Fruit fly (Drosophila melanogaster): ENCODE measurements around the gene Chsy.

Chsy gene

dm6 chrX:15622970-15623402 lies 29.7 kb upstream of the Chsy start (continued):
- TF ChIP-seq Max (GFP tag; optimal IDR thresholded peaks at IDR 0.05) (no peak), CG9797 (GFP tag; optimal IDR thresholded peaks at IDR 0.05) (no peak), dan (GFP tag; IDR thresholded peaks at IDR 0.05) (no peak), Hand (GFP tag; optimal IDR thresholded peaks at IDR 0.05) (peak; percentile 29), CG2116 (GFP tag; optimal IDR thresholded peaks at IDR 0.05) (no peak), CG7271 (tag; optimal IDR thresholded peaks at IDR 0.05) (no peak), CG12219 (GFP tag; optimal IDR thresholded peaks at IDR 0.05) (peak; percentile 75), twi (tag; optimal IDR thresholded peaks at IDR 0.05) (no peak), ttk (GFP tag; IDR thresholded peaks at IDR 0.05) (peak; percentile 90), CG18619 (GFP tag; optimal IDR thresholded peaks at IDR 0.05) (peak; percentile 40), Bgb (GFP tag; IDR thresholded peaks at IDR 0.05; ENCODE audit: partially characterized antibody) (no peak), ham (GFP tag; IDR thresholded peaks at IDR 0.05) (no peak; the same call in 1 of the 2 replicates), Dip2 (GFP tag; IDR thresholded peaks at IDR 0.05) (no peak), CG1602 (GFP tag; optimal IDR thresholded peaks at IDR 0.05) (peak; percentile 53), lmd (GFP tag; IDR thresholded peaks at IDR 0.05) (peak; percentile 92), p53 (GFP tag; optimal IDR thresholded peaks at IDR 0.05) (peak; percentile 53), Tbp (GFP tag; optimal IDR thresholded peaks at IDR 0.05) (no peak), Myb (GFP tag; optimal IDR thresholded peaks at IDR 0.05) (peak; percentile 50), CG15514 (GFP tag; optimal IDR thresholded peaks at IDR 0.05) (peak; percentile 54), nerfin-1 (tag; optimal IDR thresholded peaks at IDR 0.05) (peak; percentile 53), CG11398 (GFP tag; optimal IDR thresholded peaks at IDR 0.05) (peak; percentile 42), fd3F (GFP tag; optimal IDR thresholded peaks at IDR 0.05) (peak; percentile 68), zen2 (GFP tag; IDR thresholded peaks at IDR 0.05; ENCODE audit: partially characterized antibody) (no peak), Lpt (GFP tag; optimal IDR thresholded peaks at IDR 0.05) (no peak), CG1792 (GFP tag; optimal IDR thresholded peaks at IDR 0.05) (peak; percentile 68), ab (GFP tag; optimal IDR thresholded peaks at IDR 0.05) (no peak), Gsc (GFP tag; IDR thresholded peaks at IDR 0.05) (peak; percentile 42; the same call in 1 of the 2 replicates), CG12769 (tag; optimal IDR thresholded peaks at IDR 0.05) (peak; percentile 89), lab (GFP tag; optimal IDR thresholded peaks at IDR 0.05) (peak; percentile 87), CG10431 (GFP tag; optimal IDR thresholded peaks at IDR 0.05) (no peak), CG6791 (GFP tag; IDR thresholded peaks at IDR 0.05; ENCODE audit: partially characterized antibody) (no peak), Deaf1 (tag; optimal IDR thresholded peaks at IDR 0.05) (peak; percentile 61), CG7928 (GFP tag; optimal IDR thresholded peaks at IDR 0.05) (peak; percentile 23), exex (tag; optimal IDR thresholded peaks at IDR 0.05) (peak; percentile 6), CG2712 (tag; optimal IDR thresholded peaks at IDR 0.05) (peak; percentile 73), CG6854 (GFP tag; optimal IDR thresholded peaks at IDR 0.05) (no peak), CG4617 (GFP tag; optimal IDR thresholded peaks at IDR 0.05; ENCODE audit: borderline replicate concordance) (peak; percentile 13), Spps (tag; optimal IDR thresholded peaks at IDR 0.05) (no peak), CG8944 (GFP tag; optimal IDR thresholded peaks at IDR 0.05) (peak; percentile 72), CG31388 (GFP tag; optimal IDR thresholded peaks at IDR 0.05) (peak; percentile 8), zen (tag; optimal IDR thresholded peaks at IDR 0.05) (peak; percentile 13), ranshi (GFP tag; IDR thresholded peaks at IDR 0.05) (peak; percentile 90), CG3281 (GFP tag; optimal IDR thresholded peaks at IDR 0.05) (peak; percentile 74), trem (tag; optimal IDR thresholded peaks at IDR 0.05) (no peak), CG34224 (GFP tag; IDR thresholded peaks at IDR 0.05; ENCODE audit: partially characterized antibody) (no peak), row (GFP tag; IDR thresholded peaks at IDR 0.05) (peak; percentile 89), Side (GFP tag; optimal IDR thresholded peaks at IDR 0.05) (peak; percentile 87), phol (tag; optimal IDR thresholded peaks at IDR 0.05) (peak; percentile 72), slp2 (GFP tag; optimal IDR thresholded peaks at IDR 0.05) (peak; percentile 66), CG10462 (GFP tag; optimal IDR thresholded peaks at IDR 0.05) (peak; percentile 39), Dek (tag; optimal IDR thresholded peaks at IDR 0.05) (peak; percentile 77)

Data from whole organism, embryonic.